Worm (Caenorhabditis elegans): Measurements from ENCODE around the gene C10G8.8.

Gene C10G8.8

DNA sequence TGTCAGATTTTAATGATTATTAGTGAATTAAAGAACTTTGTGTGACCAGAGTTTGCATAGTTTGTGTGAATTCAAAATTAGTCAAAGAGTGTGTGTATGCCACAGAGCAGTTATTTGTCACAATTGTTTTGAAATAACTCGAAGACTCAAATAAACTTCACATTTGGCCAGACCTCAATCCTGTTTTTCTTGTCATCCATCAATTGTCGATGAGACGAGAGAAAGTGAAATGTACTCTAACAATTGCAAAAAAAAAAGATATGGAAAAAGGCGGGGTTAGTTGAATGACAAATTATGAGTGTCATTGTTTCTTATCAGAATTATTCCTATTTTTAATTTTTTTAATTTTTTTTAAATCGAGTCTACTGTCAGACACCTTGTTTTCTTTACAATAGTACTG, 36.6 kb upstream of the C10G8.8 start, which contains the start of gene T09D3.8:
TSS of gene T09D3.8 (plus strand) at position 301 of the 400 bp plus-strand sequence.
- TF ChIP-seq akir-1 (GFP tag; optimal IDR thresholded peaks at IDR 0.05) = no peak

DNA sequence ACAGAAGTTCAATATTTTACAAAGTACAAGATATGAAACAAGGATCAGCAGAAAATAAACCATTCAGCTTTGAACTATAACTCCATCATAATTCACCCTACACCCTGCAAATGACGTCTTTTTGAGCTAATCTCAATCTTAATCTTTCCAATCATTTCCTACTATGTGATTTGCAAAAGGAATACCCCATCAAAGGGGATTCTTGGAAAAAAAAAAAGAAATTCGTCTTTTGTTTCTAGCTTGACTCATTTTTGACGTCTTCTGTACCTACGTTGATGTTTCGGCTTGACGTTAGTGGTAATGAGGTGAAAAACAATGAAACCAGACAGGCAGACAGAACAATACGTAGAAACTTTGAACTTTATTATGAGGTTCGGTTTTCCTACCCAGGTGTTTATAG, 34.0 kb upstream of the C10G8.8 start:
- TF ChIP-seq tbp1 (GFP tag; optimal IDR thresholded peaks at IDR 0.05) = no peak
- no peak for TF ChIP-seq snpc-3.4 (tag; optimal IDR thresholded peaks at IDR 0.05)
- no peak for TF ChIP-seq K11D2.4 (GFP tag; IDR thresholded peaks at IDR 0.05)
- no peak for TF ChIP-seq lin-54 (GFP tag; optimal IDR thresholded peaks at IDR 0.05)
- TF ChIP-seq Y56A3A.18 (GFP tag; IDR thresholded peaks at IDR 0.05) = no peak

DNA sequence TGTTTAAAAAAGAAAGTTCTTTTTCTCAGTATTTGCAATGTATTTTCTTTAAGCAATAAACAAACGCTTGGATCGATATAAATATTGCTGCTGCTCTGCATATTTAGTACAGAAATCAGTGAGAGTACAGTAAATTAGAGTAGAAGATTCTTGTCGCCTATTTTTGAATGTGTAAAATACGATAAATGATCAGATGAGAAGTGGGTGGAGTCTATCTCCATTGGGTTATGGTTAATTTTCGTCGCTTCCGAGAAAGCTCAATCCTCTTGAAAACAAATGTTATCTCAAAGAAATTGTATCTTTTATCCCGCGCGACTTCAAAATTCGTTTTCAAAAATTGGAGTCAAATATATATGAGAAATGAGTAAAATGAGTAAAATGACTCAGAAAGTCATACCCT, 30.6 kb upstream of the C10G8.8 start, which contains the start of gene nhr-216:
TSS of gene nhr-216 (minus strand) at position 101 of the 400 bp plus-strand sequence.
- TF ChIP-seq sptf-2 (GFP tag; optimal IDR thresholded peaks at IDR 0.05) (no peak), F37B4.10 (GFP tag; IDR thresholded peaks at IDR 0.05) (no peak), attf-3 (GFP tag; conservative IDR thresholded peaks at IDR 0.05) (no peak), egl-18 (GFP tag; IDR thresholded peaks at IDR 0.05) (no peak), F57C9.4 (tag; optimal IDR thresholded peaks at IDR 0.05) (no peak)

DNA sequence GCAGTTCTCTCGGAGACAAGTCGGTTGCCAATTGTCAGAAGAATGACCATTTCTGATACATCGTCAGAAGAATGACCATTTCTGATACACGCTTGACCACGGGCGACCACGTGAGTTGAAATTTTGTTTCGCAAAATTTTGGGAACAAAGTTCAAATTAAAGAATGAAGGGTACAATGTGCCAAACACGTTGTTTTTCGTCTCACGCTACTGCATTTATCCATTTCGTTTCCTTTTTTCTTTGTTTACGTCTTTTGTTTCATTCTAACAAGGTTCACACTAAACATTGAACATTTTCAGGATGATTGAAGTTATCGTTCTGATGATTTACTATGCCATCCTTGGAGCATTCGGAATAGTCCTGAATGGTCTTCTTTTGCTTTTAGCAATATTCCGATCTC, 23.3 kb upstream of the C10G8.8 start, which contains the start of gene srd-9:
TSS of gene srd-9 (plus strand) at position 301 of the 400 bp plus-strand sequence.
- TF ChIP-seq mes-4 (tag; optimal IDR thresholded peaks at IDR 0.05) = no peak
- TF ChIP-seq F37B4.10 (GFP tag; IDR thresholded peaks at IDR 0.05) = no peak
- TF ChIP-seq ztf-25 (GFP tag; IDR thresholded peaks at IDR 0.05) = no peak
- no peak for TF ChIP-seq lir-1 (GFP tag; conservative IDR thresholded peaks at IDR 0.05)
- no peak for TF ChIP-seq K12H6.12 (tag; optimal IDR thresholded peaks at IDR 0.05)
- no peak for TF ChIP-seq snpc-1.1 (tag; optimal IDR thresholded peaks at IDR 0.05; ENCODE audit: insufficient read depth)
- no peak for TF ChIP-seq efl-1 (GFP tag; optimal IDR thresholded peaks at IDR 0.05)
- no peak for TF ChIP-seq ets-4 (GFP tag; optimal IDR thresholded peaks at IDR 0.05)
- TF ChIP-seq athp-1 (tag; optimal IDR thresholded peaks at IDR 0.05) = no peak
- no peak for TF ChIP-seq hmg-20 (GFP tag; IDR thresholded peaks at IDR 0.05)
- TF ChIP-seq nhr-80 (tag; optimal IDR thresholded peaks at IDR 0.05) = no peak
- TF ChIP-seq ztf-6 (GFP tag; IDR thresholded peaks at IDR 0.05) = no peak
- no peak for TF ChIP-seq F57C9.4 (tag; optimal IDR thresholded peaks at IDR 0.05)
- TF ChIP-seq let-607 (tag; optimal IDR thresholded peaks at IDR 0.05) = no peak
- no peak for TF ChIP-seq C17E4.6 (GFP tag; IDR thresholded peaks at IDR 0.05)
- TF ChIP-seq lin-40 (tag; optimal IDR thresholded peaks at IDR 0.05) = no peak
- no peak for TF ChIP-seq gei-17 (GFP tag; optimal IDR thresholded peaks at IDR 0.05)
- TF ChIP-seq tlf-1 (GFP tag; optimal IDR thresholded peaks at IDR 0.05) = no peak

DNA sequence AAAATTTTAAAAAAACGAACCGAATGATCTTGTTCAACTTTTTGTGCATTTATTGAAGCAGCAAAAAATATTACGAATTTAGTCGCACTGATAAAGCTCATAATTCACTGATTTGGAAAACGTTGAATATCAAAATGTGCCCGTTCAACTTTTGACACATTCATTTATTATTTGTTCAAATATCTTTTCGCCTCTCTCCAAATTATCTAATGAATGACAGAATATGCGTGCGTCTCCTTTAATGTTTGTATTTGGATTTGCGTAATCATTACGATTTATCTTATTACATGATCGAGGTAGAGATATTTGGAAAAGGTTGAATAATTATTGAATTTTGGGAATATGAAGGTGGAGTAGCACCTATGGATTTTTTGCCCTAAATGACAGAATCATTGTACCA, 21.3 kb upstream of the C10G8.8 start, which contains the start of gene T09D3.3:
TSS of gene T09D3.3 (minus strand) at position 101 of the 400 bp plus-strand sequence.
- TF ChIP-seq die-1 (tag; optimal IDR thresholded peaks at IDR 0.05) (no peak), let-607 (tag; optimal IDR thresholded peaks at IDR 0.05) (no peak), unc-62 (GFP tag; optimal IDR thresholded peaks at IDR 0.05) (no peak), somi-1 (GFP tag; optimal IDR thresholded peaks at IDR 0.05) (no peak), lag-1 (GFP tag; IDR thresholded peaks at IDR 0.05) (no peak), ztf-3 (GFP tag; optimal IDR thresholded peaks at IDR 0.05) (no peak), K12H6.12 (tag; optimal IDR thresholded peaks at IDR 0.05) (no peak), fkh-3 (tag; optimal IDR thresholded peaks at IDR 0.05) (no peak), ceh-58 (GFP tag; IDR thresholded peaks at IDR 0.05) (no peak), bed-1 (GFP tag; IDR thresholded peaks at IDR 0.05) (no peak), lin-54 (GFP tag; optimal IDR thresholded peaks at IDR 0.05) (no peak)

All from whole organism, young adult.